Worm (Caenorhabditis elegans) whole organism, early embryonic: ENCODE measurements around the gene M18.3.

Experiments used
- tbx-11 ChIP-seq: fragments of 200-800 bp; sonication (Bioruptor generic); IDR thresholded peaks from 2 replicates; pipeline ENCODE4 v1.3.6; 2022; ENCODE audit warnings: missing genetic modification characterization, missing compliant biosample characterization
- tra-4 ChIP-seq: sonication (generic microtip); optimal IDR thresholded peaks from 2 replicates; lab custom pipeline; 2017; ENCODE audit warnings: missing genetic modification characterization, missing compliant biosample characterization

DNA sequence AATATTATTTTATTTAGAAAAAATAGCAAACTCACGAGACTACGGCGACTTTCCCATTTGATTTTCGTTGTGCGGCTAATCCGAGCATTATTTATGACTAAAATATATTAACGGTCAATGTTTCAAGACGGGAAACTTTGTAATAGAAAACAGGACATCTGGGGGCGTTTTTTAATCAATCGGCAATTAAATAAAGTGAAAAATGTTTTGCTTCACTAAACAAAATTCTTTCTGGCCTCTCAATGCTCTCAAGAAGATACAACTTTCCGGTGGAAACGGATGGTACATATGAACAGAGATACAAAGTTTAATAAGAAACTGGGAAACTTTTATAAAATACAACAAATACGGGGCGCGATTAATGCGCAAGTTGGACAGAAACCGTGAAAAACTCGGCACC lies 45.2 kb downstream of the M18.3 start, which contains the start of gene B0001.2:
- TF ChIP-seq tra-4 (tag; lab: Kevin White, UChicago) (no peak), tbx-11 (GFP tag; lab: Robert Waterston, UW) (no peak)
